Worm (Caenorhabditis elegans) whole organism, L4 larva: ENCODE results near the gene hot-1.

Experiments used
- F26F4.8 ChIP-seq: fragments of 200-800 bp; sonication (Bioruptor generic); conservative IDR thresholded peaks from 2 replicates; pipeline ENCODE4 v1.3.6; 2022; ENCODE audit warnings: missing genetic modification characterization, missing compliant biosample characterization
- F44E2.7 ChIP-seq: fragments of 200-800 bp; sonication (Bioruptor generic); IDR thresholded peaks from 2 replicates; pipeline ENCODE4 v2.1.2; 2022; ENCODE audit warnings: missing genetic modification characterization, missing compliant biosample characterization
- R02D3.7 ChIP-seq: fragments of 150-350 bp; sonication (generic microtip); optimal IDR thresholded peaks from 3 replicates; lab custom pipeline; 2014; ENCODE audit warnings: missing biosample characterization, missing genetic modification characterization
- T20F7.1 ChIP-seq: fragments of 200-800 bp; sonication (Bioruptor generic); optimal IDR thresholded peaks from 2 replicates; lab custom pipeline; 2018; ENCODE audit warnings: mild to moderate bottlenecking, missing genetic modification characterization, missing compliant biosample characterization
- T26A8.4 ChIP-seq: fragments of 200-800 bp; sonication (Bioruptor generic); IDR thresholded peaks from 2 replicates; pipeline ENCODE4 v1.3.6; 2022; ENCODE audit warnings: missing genetic modification characterization, missing compliant biosample characterization
- Y75B8A.6 ChIP-seq: fragments of 200-800 bp; sonication (Bioruptor generic); IDR thresholded peaks from 2 replicates; pipeline ENCODE4 v1.3.6; 2022; ENCODE audit warnings: missing genetic modification reagents, missing genetic modification characterization, missing compliant biosample characterization
- ZK546.5 ChIP-seq, 2 experiments: sonication (generic microtip); optimal IDR thresholded peaks; 2 replicates each; lab custom pipeline; 2017; ENCODE audit warnings: missing biosample characterization in 2 of 2, missing genetic modification characterization in 2 of 2
- aha-1 ChIP-seq: fragments of 150-350 bp; peaks from one replicate; lab custom pipeline; 2014; ENCODE audit warnings: missing biosample characterization, missing genetic modification characterization
- aly-2 ChIP-seq: sonication (generic microtip); optimal IDR thresholded peaks from 2 replicates; lab custom pipeline; 2018; ENCODE audit warnings: missing biosample characterization, missing genetic modification characterization
- ceh-20 ChIP-seq: fragments of 200-800 bp; sonication (Bioruptor generic); IDR thresholded peaks from 2 replicates; pipeline ENCODE4 v1.3.6; 2022; ENCODE audit warnings: missing genetic modification reagents, missing genetic modification characterization, missing compliant biosample characterization
- ceh-32 ChIP-seq: sonication (generic microtip); optimal IDR thresholded peaks from 2 replicates; lab custom pipeline; 2016; ENCODE audit warnings: mild to moderate bottlenecking, missing genetic modification characterization, missing compliant biosample characterization; ENCODE audit not compliant: poor library complexity
- cey-2 ChIP-seq: sonication (generic microtip); optimal IDR thresholded peaks from 3 replicates; lab custom pipeline; 2017; ENCODE audit warnings: missing genetic modification characterization, mild to moderate bottlenecking, missing compliant biosample characterization, antibody characterized with exemption, borderline replicate concordance; ENCODE audit not compliant: insufficient read depth
- daf-16 ChIP-seq, 3 experiments: sonication (generic microtip); optimal IDR thresholded peaks; 2 replicates each; lab custom pipeline; 2016 to 2017; ENCODE audit warnings: missing genetic modification characterization in 3 of 3, missing genetic modification reagents in 3 of 3, mild to moderate bottlenecking in 2 of 3, missing compliant biosample characterization in 2 of 3, missing biosample characterization in 1 of 3, moderate library complexity in 1 of 3
- daf-19 ChIP-seq: fragments of 200-800 bp; sonication (Bioruptor generic); conservative IDR thresholded peaks from 2 replicates; pipeline ENCODE4 v1.3.6; 2022; ENCODE audit warnings: missing genetic modification characterization, missing compliant biosample characterization
- dmd-9 ChIP-seq: fragments of 200-800 bp; sonication (Bioruptor generic); IDR thresholded peaks from 2 replicates; pipeline ENCODE4 v1.3.6; 2022; ENCODE audit warnings: missing genetic modification reagents, missing genetic modification characterization, missing compliant biosample characterization
- dve-1 ChIP-seq: sonication (generic microtip); optimal IDR thresholded peaks from 2 replicates; lab custom pipeline; 2017; ENCODE audit warnings: antibody characterized with exemption, mild to moderate bottlenecking, missing genetic modification characterization, missing compliant biosample characterization; ENCODE audit not compliant: insufficient read depth
- egl-43 ChIP-seq: fragments of 200-800 bp; sonication (Bioruptor generic); IDR thresholded peaks from 2 replicates; pipeline ENCODE4 v1.3.6; 2022; ENCODE audit warnings: missing genetic modification reagents, missing genetic modification characterization, missing compliant biosample characterization
- fos-1 ChIP-seq: fragments of 150-350 bp; optimal IDR thresholded peaks from 2 replicates; lab custom pipeline; 2014; ENCODE audit warnings: missing biosample characterization, missing genetic modification characterization
- gei-8 ChIP-seq: fragments of 200-800 bp; sonication (Bioruptor generic); optimal IDR thresholded peaks from 2 replicates; lab custom pipeline; 2018; ENCODE audit warnings: mild to moderate bottlenecking, missing genetic modification characterization, missing compliant biosample characterization
- hlh-11 ChIP-seq: fragments of 200-800 bp; sonication (Bioruptor generic); optimal IDR thresholded peaks from 2 replicates; lab custom pipeline; 2018; ENCODE audit warnings: mild to moderate bottlenecking, missing genetic modification characterization, missing compliant biosample characterization
- hlh-30 ChIP-seq: sonication (generic microtip); optimal IDR thresholded peaks from 2 replicates; lab custom pipeline; 2017; ENCODE audit warnings: antibody characterized with exemption, mild to moderate bottlenecking, missing genetic modification characterization, missing compliant biosample characterization; ENCODE audit not compliant: insufficient read depth
- hmg-1.1 ChIP-seq: fragments of 200-800 bp; sonication (Bioruptor generic); IDR thresholded peaks from 2 replicates; pipeline ENCODE4 v1.3.6; 2022; ENCODE audit warnings: missing genetic modification reagents, missing genetic modification characterization, missing compliant biosample characterization
- lim-7 ChIP-seq: fragments of 200-800 bp; sonication (Bioruptor generic); IDR thresholded peaks from 2 replicates; pipeline ENCODE4 v1.3.6; 2022; ENCODE audit warnings: missing genetic modification characterization, missing compliant biosample characterization
- lin-1 ChIP-seq: fragments of 200-800 bp; sonication (Bioruptor generic); IDR thresholded peaks from 2 replicates; pipeline ENCODE4 v1.3.6; 2022; ENCODE audit warnings: missing genetic modification reagents, missing genetic modification characterization, missing compliant biosample characterization
- lin-15B ChIP-seq: fragments of 150-350 bp; sonication (generic microtip); optimal IDR thresholded peaks from 3 replicates; lab custom pipeline; 2014; ENCODE audit warnings: missing biosample characterization, missing genetic modification characterization
- lin-38 ChIP-seq: fragments of 200-800 bp; sonication (Bioruptor generic); IDR thresholded peaks from 2 replicates; pipeline ENCODE4 v1.3.6; 2022; ENCODE audit warnings: missing genetic modification reagents, missing genetic modification characterization, missing compliant biosample characterization
- lin-39 ChIP-seq: fragments of 150-350 bp; optimal IDR thresholded peaks from 2 replicates; lab custom pipeline; 2014; ENCODE audit warnings: missing biosample characterization, missing genetic modification reagents, missing genetic modification characterization
- mdl-1 ChIP-seq, 2 experiments: fragments of 150-350 bp in 1 of 2; sonication (generic microtip) in 1 of 2; optimal IDR thresholded peaks; 2 replicates each; lab custom pipeline; 2014 to 2017; ENCODE audit warnings: missing biosample characterization in 2 of 2, missing genetic modification characterization in 2 of 2
- mep-1 ChIP-seq: fragments of 150-350 bp; sonication (generic microtip); optimal IDR thresholded peaks from 3 replicates; lab custom pipeline; 2014; ENCODE audit warnings: missing biosample characterization, missing genetic modification characterization
- mes-2 ChIP-seq: sonication (generic microtip); optimal IDR thresholded peaks from 2 replicates; lab custom pipeline; 2016; ENCODE audit warnings: missing genotype, mild to moderate bottlenecking, missing genetic modification characterization, missing compliant biosample characterization; ENCODE audit not compliant: poor library complexity, severe bottlenecking
- mxl-3 ChIP-seq: fragments of 200-800 bp; sonication (Bioruptor generic); optimal IDR thresholded peaks from 2 replicates; lab custom pipeline; 2018; ENCODE audit warnings: mild to moderate bottlenecking, missing genetic modification characterization, missing compliant biosample characterization
- nhr-102 ChIP-seq: sonication (generic microtip); optimal IDR thresholded peaks from 2 replicates; lab custom pipeline; 2016; ENCODE audit warnings: mild to moderate bottlenecking, missing genetic modification characterization, moderate library complexity, missing compliant biosample characterization
- nhr-237 ChIP-seq: sonication (generic microtip); optimal IDR thresholded peaks from 2 replicates; lab custom pipeline; 2017; ENCODE audit warnings: missing biosample characterization, missing genetic modification characterization
- nhr-28 ChIP-seq: fragments of 150-350 bp; optimal IDR thresholded peaks from 2 replicates; lab custom pipeline; 2014; ENCODE audit warnings: missing biosample characterization, missing genetic modification characterization
- nhr-42 ChIP-seq: fragments of 200-800 bp; sonication (Bioruptor generic); IDR thresholded peaks from 2 replicates; pipeline ENCODE4 v1.3.6; 2022; ENCODE audit warnings: missing genetic modification characterization, missing compliant biosample characterization
- nhr-48 ChIP-seq: sonication (generic microtip); optimal IDR thresholded peaks from 2 replicates; lab custom pipeline; 2016; ENCODE audit warnings: mild to moderate bottlenecking, missing genetic modification characterization, missing compliant biosample characterization
- nhr-77 ChIP-seq: fragments of 150-350 bp; optimal IDR thresholded peaks from 2 replicates; lab custom pipeline; 2014; ENCODE audit warnings: missing biosample characterization, missing genetic modification characterization
- snpc-1.2 ChIP-seq: fragments of 200-800 bp; sonication (Bioruptor generic); IDR thresholded peaks from 2 replicates; pipeline ENCODE4 v1.3.6; 2022; ENCODE audit warnings: missing genetic modification reagents, missing genetic modification characterization, missing compliant biosample characterization
- snpc-4 ChIP-seq: fragments of 150-350 bp; optimal IDR thresholded peaks from 2 replicates; lab custom pipeline; 2014; ENCODE audit warnings: missing biosample characterization, missing genetic modification characterization
- unc-130 ChIP-seq: sonication (generic microtip); optimal IDR thresholded peaks from 2 replicates; lab custom pipeline; 2016; ENCODE audit warnings: missing genetic modification reagents, missing genetic modification characterization, missing compliant biosample characterization
- unc-39 ChIP-seq: sonication (generic microtip); optimal IDR thresholded peaks from 2 replicates; lab custom pipeline; 2017; ENCODE audit warnings: missing biosample characterization, missing genetic modification characterization
- unc-62 ChIP-seq, 3 experiments: fragments of 150-350 bp in 1 of 3; sonication (generic microtip); optimal IDR thresholded peaks in 2 of 3; peaks in 1 of 3; 1 replicate in 1 of 3; 2 replicates in 2 of 3; lab custom pipeline; 2014 to 2017; ENCODE audit warnings: missing biosample characterization in 3 of 3, missing genetic modification characterization in 3 of 3, missing genetic modification reagents in 3 of 3, missing genotype in 1 of 3
- vab-7 ChIP-seq: fragments of 200-800 bp; sonication (Bioruptor generic); IDR thresholded peaks from 2 replicates; pipeline ENCODE4 v1.3.6; 2022; ENCODE audit warnings: missing genetic modification reagents, missing genetic modification characterization, missing compliant biosample characterization
- ztf-11 ChIP-seq: fragments of 150-350 bp; optimal IDR thresholded peaks from 2 replicates; lab custom pipeline; 2014; ENCODE audit warnings: missing biosample characterization, missing genetic modification characterization

Gene hot-1

DNA sequence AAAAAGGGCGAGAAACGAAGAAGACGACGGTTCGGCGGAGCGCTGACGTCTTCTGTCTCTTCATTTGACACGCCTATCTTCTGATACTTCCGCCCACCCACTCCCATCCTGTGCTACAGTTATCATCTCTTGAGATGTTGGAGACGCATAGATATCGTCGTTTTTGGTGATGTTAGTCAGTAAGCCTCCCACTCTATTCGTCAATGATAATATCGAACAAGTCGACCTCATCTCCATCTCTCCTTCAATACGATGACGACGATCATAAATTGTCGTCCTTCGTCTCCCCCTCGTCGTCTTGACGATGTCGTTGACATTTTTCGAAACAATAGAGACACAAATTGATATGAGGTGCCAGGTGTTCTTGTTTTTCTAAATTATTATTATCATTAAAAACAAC is 37.2 kb downstream of the hot-1 start, which contains the start of gene slc-25A29:
TSS of gene slc-25A29 (minus strand) at position 45 of the 400 bp plus-strand sequence.
- no peak for TF ChIP-seq T20F7.1 (GFP tag; lab: Kevin White, UChicago)
- TF ChIP-seq mxl-3, result peak; percentile 36
- TF ChIP-seq daf-19 (GFP tag; lab: Robert Waterston, UW), result no peak
- peak; percentile 25 for TF ChIP-seq hlh-11
- TF ChIP-seq hlh-30 (tag; lab: Kevin White, UChicago), result peak; percentile 3
- peak in 1 of 2 experiments; percentile 4 for TF ChIP-seq mdl-1 (tag; optimal IDR thresholded peaks at IDR 0.05; lab: Kevin White, UChicago)
- TF ChIP-seq ztf-11 (tag; lab: Kevin White, UChicago), result no peak
- peak; percentile 19 for TF ChIP-seq nhr-28

DNA sequence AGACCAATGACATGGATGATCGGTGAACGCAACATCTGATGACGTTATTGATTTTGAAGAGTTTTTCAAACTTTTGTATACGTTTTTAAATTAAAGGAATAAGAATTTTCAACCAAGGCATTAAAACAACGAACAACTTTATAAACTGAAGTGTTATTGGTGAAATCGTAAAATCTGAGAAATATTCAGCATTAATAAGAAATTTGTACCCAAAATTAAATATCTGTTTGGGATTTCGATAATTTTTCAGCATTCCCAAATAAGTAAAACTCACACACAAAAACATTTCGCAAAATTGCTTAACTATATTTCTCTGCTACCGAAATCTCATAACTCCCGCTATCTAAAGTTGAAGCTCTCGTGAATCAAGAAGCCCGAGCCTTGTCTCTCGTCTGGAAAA is 38.7 kb downstream of the hot-1 start:
- TF ChIP-seq dmd-9 (no peak), unc-62 (GFP tag; optimal IDR thresholded peaks at IDR 0.05 in 1 of 2; lab: Kevin White, UChicago) (peak in 1 of 2 experiments; percentile 90), unc-62 (tag; optimal IDR thresholded peaks at IDR 0.05; lab: Kevin White, UChicago) (no peak), aly-2 (tag; lab: Kevin White, UChicago) (no peak)

DNA sequence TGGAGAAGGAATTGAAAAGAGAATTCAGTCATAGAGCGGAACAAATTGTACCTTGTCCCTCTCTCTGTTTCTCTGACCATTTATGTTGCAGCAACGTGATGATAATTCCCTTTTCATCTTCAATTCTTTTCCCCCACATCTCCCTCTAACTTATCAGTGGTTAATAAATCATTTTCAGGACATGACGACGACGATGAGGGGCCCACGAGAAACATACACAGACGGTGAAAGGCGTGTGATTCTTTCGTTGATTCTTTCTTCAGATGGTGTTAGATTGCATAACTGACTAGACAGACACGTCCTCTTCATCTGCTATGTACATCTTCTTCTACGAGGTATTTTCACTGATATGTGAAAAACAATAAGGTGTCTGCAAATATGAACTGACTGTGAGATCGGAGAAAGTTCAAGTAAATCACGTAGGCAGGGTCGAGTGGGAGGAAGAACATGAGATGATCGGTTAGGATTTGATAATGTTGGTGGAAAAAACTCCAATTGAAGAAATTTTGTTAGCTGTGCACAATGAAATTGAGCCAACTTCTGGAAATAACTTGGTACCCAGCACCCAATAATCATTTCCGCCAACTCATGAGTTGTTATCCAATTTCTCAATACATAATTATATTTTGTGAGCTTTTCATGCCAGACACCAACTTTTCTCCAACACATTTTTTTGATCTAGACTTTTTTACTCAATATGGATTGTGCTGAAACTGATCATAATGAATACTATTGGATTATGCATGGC is 39.8 kb downstream of the hot-1 start, which contains the start of gene srh-17:
TSS of gene srh-17 (plus strand) at position 698 of the 748 bp plus-strand sequence.
- no peak for TF ChIP-seq dve-1
- no peak for TF ChIP-seq R02D3.7 (tag; lab: Kevin White, UChicago)
- no peak for TF ChIP-seq lin-15B
- no peak for TF ChIP-seq fos-1
- TF ChIP-seq aha-1 (tag; lab: Kevin White, UChicago), result peak; percentile 92
- no peak for TF ChIP-seq mes-2 (tag; lab: Kevin White, UChicago)
- no peak for TF ChIP-seq nhr-77 (tag; lab: Kevin White, UChicago)
- TF ChIP-seq daf-19 (GFP tag; lab: Robert Waterston, UW), result no peak
- no peak for TF ChIP-seq lin-39 (tag; lab: Kevin White, UChicago)
- TF ChIP-seq unc-39 (tag; lab: Kevin White, UChicago), result no peak
- no peak for TF ChIP-seq ZK546.5 (tag; optimal IDR thresholded peaks at IDR 0.05; lab: Kevin White, UChicago)
- no peak for TF ChIP-seq vab-7 (GFP tag; lab: Robert Waterston, UW)
- TF ChIP-seq ztf-11 (tag; lab: Kevin White, UChicago), result no peak
- TF ChIP-seq snpc-4 (tag; lab: Kevin White, UChicago), result no peak
- TF ChIP-seq F26F4.8, result no peak
- TF ChIP-seq nhr-48 (tag; lab: Kevin White, UChicago), result peak; percentile 90
- no peak for TF ChIP-seq unc-130 (GFP tag; lab: Kevin White, UChicago)
- no peak for TF ChIP-seq gei-8 (GFP tag; lab: Kevin White, UChicago)
- TF ChIP-seq cey-2 (tag; lab: Kevin White, UChicago), result peak; percentile 92
- TF ChIP-seq nhr-42 (GFP tag; lab: Robert Waterston, UW), result no peak
- TF ChIP-seq F44E2.7, result no peak
- TF ChIP-seq ceh-32, result no peak
- TF ChIP-seq mdl-1 (tag; optimal IDR thresholded peaks at IDR 0.05; lab: Kevin White, UChicago), result peak; percentile 83 to 87
- no peak for TF ChIP-seq lin-1 (GFP tag; lab: Robert Waterston, UW)
- TF ChIP-seq dmd-9, result no peak
- no peak for TF ChIP-seq snpc-1.2 (GFP tag; lab: Robert Waterston, UW)
- TF ChIP-seq nhr-237 (tag; lab: Kevin White, UChicago), result no peak
- TF ChIP-seq lin-38, result no peak
- peak; percentile 65; the same call in 1 of the 2 replicates for TF ChIP-seq ceh-20
- no peak for TF ChIP-seq mep-1
- no peak for TF ChIP-seq egl-43
- peak; percentile 77 for TF ChIP-seq hlh-30 (tag; lab: Kevin White, UChicago)
- no peak for TF ChIP-seq T26A8.4
- TF ChIP-seq hmg-1.1 (GFP tag; lab: Robert Waterston, UW), result no peak
- no peak for TF ChIP-seq nhr-102
- TF ChIP-seq lim-7 (GFP tag; lab: Robert Waterston, UW), result no peak
- no peak for TF ChIP-seq Y75B8A.6 (GFP tag; lab: Robert Waterston, UW)
- TF ChIP-seq daf-16 (GFP tag; optimal IDR thresholded peaks at IDR 0.05; lab: Kevin White, UChicago), result no peak
- TF ChIP-seq daf-16 (tag; optimal IDR thresholded peaks at IDR 0.05; lab: Kevin White, UChicago), result no peak
- TF ChIP-seq nhr-28, result peak; percentile 71
